Worm (Caenorhabditis elegans) whole organism, L4 larva: ENCODE results near the gene R07H5.16.

Experiments
- T26A8.4 ChIP-seq: fragments of 200-800 bp; sonication (Bioruptor generic); IDR thresholded peaks from 2 replicates; pipeline ENCODE4 v1.3.6; 2022; ENCODE audit warnings: missing genetic modification characterization, missing compliant biosample characterization
- Y75B8A.6 ChIP-seq: fragments of 200-800 bp; sonication (Bioruptor generic); IDR thresholded peaks from 2 replicates; pipeline ENCODE4 v1.3.6; 2022; ENCODE audit warnings: missing genetic modification reagents, missing genetic modification characterization, missing compliant biosample characterization
- ceh-82 ChIP-seq: sonication (generic microtip); optimal IDR thresholded peaks from 2 replicates; lab custom pipeline; 2017; ENCODE audit warnings: missing biosample characterization, missing genetic modification characterization
- dpl-1 ChIP-seq: fragments of 150-350 bp; optimal IDR thresholded peaks from 2 replicates; lab custom pipeline; 2014; ENCODE audit warnings: missing biosample characterization, missing genetic modification reagents, missing genetic modification characterization
- lin-1 ChIP-seq: fragments of 200-800 bp; sonication (Bioruptor generic); IDR thresholded peaks from 2 replicates; pipeline ENCODE4 v1.3.6; 2022; ENCODE audit warnings: missing genetic modification reagents, missing genetic modification characterization, missing compliant biosample characterization
- lin-15B ChIP-seq: fragments of 150-350 bp; sonication (generic microtip); optimal IDR thresholded peaks from 3 replicates; lab custom pipeline; 2014; ENCODE audit warnings: missing biosample characterization, missing genetic modification characterization
- lir-3 ChIP-seq: sonication (generic microtip); optimal IDR thresholded peaks from 2 replicates; lab custom pipeline; 2016; ENCODE audit warnings: mild to moderate bottlenecking, missing genetic modification characterization, missing compliant biosample characterization
- lsy-2 ChIP-seq, 2 experiments: fragments of 150-350 bp in 1 of 2; sonication (generic microtip) in 1 of 2; optimal IDR thresholded peaks; 2 replicates each; lab custom pipeline; 2014 to 2017; ENCODE audit warnings: missing biosample characterization in 2 of 2, missing genetic modification characterization in 2 of 2
- nhr-77 ChIP-seq: fragments of 150-350 bp; optimal IDR thresholded peaks from 2 replicates; lab custom pipeline; 2014; ENCODE audit warnings: missing biosample characterization, missing genetic modification characterization
- pqm-1 ChIP-seq: sonication (generic microtip); optimal IDR thresholded peaks from 2 replicates; lab custom pipeline; 2017; ENCODE audit warnings: missing biosample characterization, missing genetic modification characterization
- skn-1 ChIP-seq: fragments of 150-350 bp; optimal IDR thresholded peaks from 2 replicates; lab custom pipeline; 2014; ENCODE audit warnings: missing biosample characterization, missing genetic modification characterization
- unc-39 ChIP-seq: sonication (generic microtip); optimal IDR thresholded peaks from 2 replicates; lab custom pipeline; 2017; ENCODE audit warnings: missing biosample characterization, missing genetic modification characterization
- ztf-11 ChIP-seq: fragments of 150-350 bp; optimal IDR thresholded peaks from 2 replicates; lab custom pipeline; 2014; ENCODE audit warnings: missing biosample characterization, missing genetic modification characterization

DNA sequence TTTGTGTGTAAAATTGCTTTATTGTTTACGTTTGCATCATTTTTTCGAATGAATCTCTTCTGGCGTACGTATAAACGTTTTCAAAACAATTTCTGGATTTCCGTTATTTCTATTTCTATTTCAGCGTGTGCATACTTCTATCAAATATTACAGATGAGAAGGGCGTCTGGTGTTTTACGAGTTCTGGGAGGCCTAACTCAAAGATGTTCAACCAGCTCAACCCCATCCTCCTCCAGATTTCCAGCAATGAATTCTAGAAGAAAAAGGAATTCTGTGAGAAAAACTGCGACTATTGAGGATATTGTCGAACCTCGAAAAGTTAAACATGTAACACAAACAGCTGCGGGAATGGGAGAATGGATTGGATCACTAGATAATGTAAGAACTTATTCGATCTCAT is 48.3 kb upstream of the R07H5.16 start, which contains the start of gene C08F8.2:
- TF ChIP-seq Y75B8A.6 (GFP tag; lab: Robert Waterston, UW), result no peak
- TF ChIP-seq unc-39, result no peak
- TF ChIP-seq ceh-82 (tag; lab: Kevin White, UChicago), result no peak
- TF ChIP-seq lin-1, result no peak
- TF ChIP-seq T26A8.4, result no peak
- TF ChIP-seq nhr-77, result no peak
- TF ChIP-seq lir-3 (tag; lab: Kevin White, UChicago), result no peak
- no peak for TF ChIP-seq lin-15B
- TF ChIP-seq ztf-11 (tag; lab: Kevin White, UChicago), result no peak
- TF ChIP-seq lsy-2 (tag; optimal IDR thresholded peaks at IDR 0.05; lab: Kevin White, UChicago), result no peak
- TF ChIP-seq dpl-1 (GFP tag; lab: Kevin White, UChicago), result no peak
- TF ChIP-seq skn-1, result no peak
- no peak for TF ChIP-seq pqm-1 (tag; lab: Kevin White, UChicago)
